Fruit fly (Drosophila melanogaster): ENCODE data around the gene rumpel.

DNA sequence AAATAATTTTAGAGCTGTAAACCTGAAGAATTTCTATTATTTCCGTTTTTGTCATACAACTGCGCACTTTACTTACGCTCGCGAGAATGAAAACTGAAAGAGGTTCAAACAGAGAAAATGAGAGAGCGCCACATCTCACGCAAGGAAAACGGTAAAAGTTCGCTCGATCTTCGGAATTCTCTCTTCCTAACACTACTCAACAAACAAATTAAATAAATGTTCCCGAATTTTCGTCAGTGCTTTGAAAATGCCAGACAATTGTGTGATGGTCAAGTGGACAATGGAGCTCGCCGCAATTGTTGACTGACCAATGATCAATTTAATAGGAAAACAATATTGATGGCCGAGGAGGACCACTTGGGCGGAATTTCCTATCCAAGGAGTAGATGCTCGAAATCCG lies 12.7 kb upstream of the rumpel start, which contains the start of gene CG1677:
- TF ChIP-seq Ada2b (GFP tag; IDR thresholded peaks at IDR 0.05) (no peak), jing (GFP tag; optimal IDR thresholded peaks at IDR 0.05) (no peak), CG16815 (GFP tag; optimal IDR thresholded peaks at IDR 0.05) (no peak), insv (GFP tag; optimal IDR thresholded peaks at IDR 0.05) (no peak), PHDP (tag; optimal IDR thresholded peaks at IDR 0.05) (no peak), BtbVII (GFP tag; optimal IDR thresholded peaks at IDR 0.05) (no peak), Trl (optimal IDR thresholded peaks at IDR 0.05) (no peak), Trl (GFP tag; optimal IDR thresholded peaks at IDR 0.05) (no peak), CG8388 (GFP tag; optimal IDR thresholded peaks at IDR 0.05) (no peak), Spps (tag; optimal IDR thresholded peaks at IDR 0.05) (no peak), hb (GFP tag; IDR thresholded peaks at IDR 0.05; ENCODE audit: partially characterized antibody) (no peak)

All from whole organism, embryonic.